Fruit fly (Drosophila melanogaster): Measurements from ENCODE around the gene IPIP.
A peak's percentile ranks its signal among the peaks of the same experiment; 100 is the strongest.

The IPIP gene

DNA sequence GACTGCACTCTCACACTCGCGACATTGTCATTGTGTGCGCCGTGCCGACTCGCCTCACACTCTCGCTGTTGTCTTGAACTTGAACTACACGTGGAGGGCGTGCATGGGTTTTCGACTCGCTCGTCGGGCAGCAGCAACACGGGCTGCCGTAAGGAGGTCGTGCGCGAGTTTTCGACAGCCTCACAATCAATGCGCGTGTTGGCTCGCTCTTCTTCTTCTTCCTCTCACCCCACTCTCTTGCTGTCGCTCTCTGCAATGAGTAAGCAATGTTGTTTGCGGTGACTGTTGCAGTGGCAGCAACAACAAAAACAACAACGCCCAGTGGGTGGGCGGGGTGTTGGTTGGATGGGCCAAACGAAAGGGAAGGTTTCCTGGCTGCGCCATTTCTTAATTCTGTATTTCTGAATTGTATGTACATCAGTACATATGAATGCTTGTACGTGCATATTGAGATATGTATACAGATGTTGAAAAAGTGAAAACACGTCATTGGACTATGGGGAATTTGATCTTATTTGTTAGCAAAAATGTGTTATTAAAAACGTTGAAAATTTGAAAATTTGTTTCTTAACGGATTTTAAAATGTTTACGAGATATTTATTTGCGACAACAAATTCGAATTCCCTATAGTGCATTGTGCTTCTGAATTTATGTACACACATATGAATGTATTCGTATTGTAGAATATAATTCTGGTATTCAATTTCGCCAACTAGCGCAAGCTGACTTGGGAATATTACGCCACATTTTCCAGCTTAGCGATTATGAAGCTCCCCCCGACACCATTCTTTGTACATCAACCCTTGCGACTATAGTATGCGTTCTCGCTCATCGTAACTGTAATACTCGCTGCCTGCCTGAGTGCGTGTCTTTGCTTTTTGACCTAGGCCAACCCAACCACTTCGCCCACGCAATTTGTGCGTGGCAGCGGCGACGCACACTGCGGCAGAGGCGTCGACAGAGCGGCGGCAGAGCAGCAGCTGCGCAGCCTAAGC lies 40.9 kb downstream of the IPIP start:
- peak; percentile 65 for TF ChIP-seq noc (tag; optimal IDR thresholded peaks at IDR 0.05)

DNA sequence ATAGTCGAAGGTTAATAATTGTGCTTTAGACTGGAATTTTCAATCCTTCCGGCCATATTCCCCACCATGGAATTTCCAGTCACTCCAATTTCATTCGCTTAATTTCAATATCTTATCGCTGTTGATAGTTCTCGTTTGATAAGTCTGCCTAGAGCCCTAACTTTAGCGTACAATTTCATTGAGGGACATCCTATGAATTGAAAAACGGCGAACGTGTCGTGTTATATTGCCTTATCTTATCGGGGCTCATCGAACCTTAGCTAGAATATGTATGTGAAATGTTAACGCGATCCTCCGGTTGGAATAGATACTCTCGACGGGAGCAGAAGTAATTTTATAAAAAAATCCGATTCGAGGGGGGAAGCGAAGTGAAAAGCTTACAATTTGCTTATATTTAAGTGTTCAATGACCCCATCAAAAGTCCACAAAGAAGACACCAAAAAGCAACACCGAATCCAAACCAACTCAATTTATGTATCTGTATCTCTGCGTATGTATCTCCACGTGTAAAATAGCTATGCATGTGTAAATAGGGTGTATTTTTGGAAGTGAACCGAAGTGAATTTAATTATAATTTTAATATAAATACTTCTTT lies 41.9 kb downstream of the IPIP start:
- no peak for TF ChIP-seq noc (tag; optimal IDR thresholded peaks at IDR 0.05)

DNA sequence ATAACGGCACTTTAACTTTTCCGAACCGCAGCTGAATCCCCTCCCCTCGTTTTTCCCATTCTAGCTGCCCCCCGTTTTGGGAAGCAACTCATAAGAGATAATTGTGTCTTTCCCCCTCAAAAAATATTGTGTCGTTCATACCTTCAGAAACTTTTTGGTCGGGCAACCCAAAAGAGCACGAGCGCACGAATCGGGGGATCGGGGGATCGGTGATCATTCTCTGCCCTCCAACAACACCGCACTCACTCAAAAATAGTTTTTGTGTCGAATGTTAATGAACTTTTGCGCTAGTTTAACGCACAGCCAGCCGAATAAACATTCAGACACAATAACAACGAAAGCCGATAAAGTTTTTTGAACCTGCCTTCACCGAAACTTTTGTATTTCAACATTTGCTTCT lies 42.6 kb downstream of the IPIP start:
- TF ChIP-seq noc (tag; optimal IDR thresholded peaks at IDR 0.05): peak; percentile 22

DNA sequence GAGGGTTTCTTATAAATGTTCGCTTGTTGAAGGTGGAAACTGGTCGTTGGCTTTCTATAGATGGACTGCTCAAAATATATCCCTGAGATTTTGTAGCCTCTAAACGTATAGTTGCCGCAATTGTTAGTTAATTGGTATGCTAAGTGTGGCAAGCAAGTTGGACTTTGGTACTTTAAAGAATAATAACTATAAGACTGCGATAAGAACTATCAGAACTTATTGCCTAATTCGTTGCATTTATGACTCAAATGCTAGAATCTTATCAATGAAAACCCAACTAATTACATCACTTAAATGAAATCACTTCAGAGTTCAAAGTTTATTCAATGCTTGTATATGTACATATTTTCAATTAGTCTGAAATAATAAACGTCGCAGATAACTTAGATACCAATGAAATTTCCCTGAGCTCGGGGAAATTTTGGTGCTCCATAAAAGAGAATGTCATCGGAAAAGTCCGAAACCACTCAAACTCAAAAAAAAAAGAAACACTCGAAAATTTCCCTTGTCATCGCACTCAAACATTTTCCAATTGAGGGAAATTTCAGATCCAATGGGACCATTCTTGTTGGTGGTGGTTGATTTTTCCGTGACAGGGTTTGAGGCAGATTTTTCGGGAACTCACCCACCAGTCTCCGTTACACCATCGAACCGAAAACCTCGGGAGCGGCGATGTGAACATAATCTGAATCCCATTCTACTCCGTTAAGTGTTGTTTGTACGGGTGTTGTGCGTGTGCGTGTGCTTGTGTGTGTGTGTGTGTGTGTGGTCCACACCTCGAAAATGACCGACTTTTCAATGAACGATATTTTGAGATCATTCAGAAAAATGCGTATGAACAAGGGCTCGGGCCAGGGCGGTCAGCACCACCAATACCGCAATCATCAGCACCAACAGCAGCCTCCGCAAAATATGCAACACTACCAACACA lies 43.2 kb downstream of the IPIP start, which contains the start of gene CG45075:
Gene CG45075, plus strand, starts transcription at position 627 of the 931 bp plus-strand sequence.
- no peak for TF ChIP-seq noc (tag; optimal IDR thresholded peaks at IDR 0.05)

DNA sequence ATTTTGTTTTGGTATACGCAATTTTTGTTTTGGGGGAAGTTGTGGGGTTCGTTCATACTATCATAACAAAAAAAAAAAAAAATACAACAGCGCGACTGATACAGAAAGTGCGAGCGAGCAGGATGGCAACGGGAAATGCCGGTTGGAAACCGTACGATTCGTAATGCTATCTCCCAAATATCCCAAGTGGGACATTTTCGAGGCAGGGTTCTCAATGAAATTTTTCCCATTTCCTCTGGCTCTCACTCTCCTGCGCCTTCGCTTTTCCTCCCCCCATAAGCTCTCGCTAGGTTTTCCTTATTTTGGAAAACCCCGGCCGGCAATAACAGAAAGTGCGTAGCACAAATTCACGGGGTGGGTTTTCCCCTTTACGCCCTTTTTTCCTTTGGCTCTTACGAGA lies 44.5 kb downstream of the IPIP start:
- no peak for TF ChIP-seq noc (tag; optimal IDR thresholded peaks at IDR 0.05)

DNA sequence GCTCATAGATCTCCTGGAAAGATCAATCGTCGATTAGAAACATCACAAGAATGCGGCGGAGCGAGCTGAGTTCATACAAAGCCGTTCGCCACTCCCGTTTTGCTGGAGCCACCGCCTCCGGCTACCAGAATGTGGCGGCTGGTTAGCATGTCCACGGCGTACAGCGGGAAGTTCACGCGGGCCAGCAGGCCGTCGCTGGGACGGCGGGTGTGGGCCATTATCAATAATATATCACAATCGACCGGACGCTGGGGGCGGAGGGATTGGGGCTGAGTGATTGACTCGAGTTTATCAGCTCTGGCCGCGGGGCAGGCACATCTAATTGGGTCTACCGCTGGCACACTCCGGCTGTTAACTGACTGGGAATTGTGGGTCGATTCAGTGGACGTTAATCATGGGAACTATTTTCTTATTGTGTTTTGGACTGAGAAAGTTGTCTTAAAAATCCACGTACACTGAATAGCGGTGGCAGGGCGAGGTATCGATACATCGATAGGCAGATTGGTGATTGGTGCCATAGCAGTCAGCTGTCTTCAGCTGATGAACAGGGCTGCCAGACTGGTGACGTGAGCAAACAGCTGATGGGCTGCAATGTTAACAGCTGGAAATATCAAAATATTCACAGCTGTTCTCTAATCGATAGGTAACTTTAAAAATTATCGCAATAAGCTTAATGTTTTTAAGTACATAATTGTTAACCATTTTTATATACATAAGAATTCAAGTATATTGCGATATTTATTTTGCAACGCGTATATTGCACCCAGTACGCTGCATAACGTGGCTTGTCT lies 50.9 kb downstream of the IPIP start, which contains the start of gene CG9175:
Gene CG9175, minus strand, starts transcription at position 488 of the 791 bp plus-strand sequence.
- TF ChIP-seq noc (tag; optimal IDR thresholded peaks at IDR 0.05): peak; percentile 56

DNA sequence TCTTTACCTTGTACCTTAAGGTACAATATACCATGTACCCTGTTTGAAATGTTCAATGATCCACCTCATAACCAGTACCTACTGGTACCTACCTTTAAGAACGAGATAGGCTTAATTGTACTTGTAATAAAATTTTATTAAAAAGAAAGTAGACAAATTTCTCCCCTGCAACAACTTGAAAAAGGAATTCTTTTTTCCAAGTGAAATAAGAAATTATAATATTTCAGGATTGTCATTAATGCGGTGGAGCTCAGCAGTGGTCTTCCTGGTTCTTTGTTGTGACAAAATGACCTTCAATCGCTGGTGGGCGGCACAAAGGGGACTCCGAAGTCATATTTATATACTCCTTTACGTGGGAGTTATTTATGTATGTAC lies 51.5 kb downstream of the IPIP start:
- TF ChIP-seq noc (tag; optimal IDR thresholded peaks at IDR 0.05): no peak
